Worm (Caenorhabditis elegans) whole organism, L4 larva: ENCODE results near the gene srh-102.
A peak's percentile ranks its signal among the peaks of the same experiment; 100 is the strongest.

Experiments
- D1046.2 ChIP-seq: fragments of 200-800 bp; sonication (Bioruptor generic); IDR thresholded peaks from 2 replicates; pipeline ENCODE4 v1.3.6; 2022; ENCODE audit warnings: missing genetic modification characterization, missing compliant biosample characterization
- F10B5.3 ChIP-seq: sonication (generic microtip); optimal IDR thresholded peaks from 2 replicates; lab custom pipeline; 2016; ENCODE audit warnings: mild to moderate bottlenecking, missing genetic modification characterization, missing compliant biosample characterization
- F44E2.7 ChIP-seq: fragments of 200-800 bp; sonication (Bioruptor generic); IDR thresholded peaks from 2 replicates; pipeline ENCODE4 v2.1.2; 2022; ENCODE audit warnings: missing genetic modification characterization, missing compliant biosample characterization
- T20F7.1 ChIP-seq: fragments of 200-800 bp; sonication (Bioruptor generic); optimal IDR thresholded peaks from 2 replicates; lab custom pipeline; 2018; ENCODE audit warnings: mild to moderate bottlenecking, missing genetic modification characterization, missing compliant biosample characterization
- ZK337.2 ChIP-seq: fragments of 200-800 bp; sonication (Bioruptor generic); IDR thresholded peaks from 2 replicates; pipeline ENCODE4 v1.3.6; 2022; ENCODE audit warnings: missing genetic modification reagents, missing genetic modification characterization, missing compliant biosample characterization
- aha-1 ChIP-seq: fragments of 150-350 bp; peaks from one replicate; lab custom pipeline; 2014; ENCODE audit warnings: missing biosample characterization, missing genetic modification characterization
- aly-2 ChIP-seq: sonication (generic microtip); optimal IDR thresholded peaks from 2 replicates; lab custom pipeline; 2018; ENCODE audit warnings: missing biosample characterization, missing genetic modification characterization
- arid-1 ChIP-seq: fragments of 200-800 bp; sonication (Bioruptor generic); conservative IDR thresholded peaks from 2 replicates; pipeline ENCODE4 v1.3.6; 2022; ENCODE audit warnings: missing genetic modification reagents, missing genetic modification characterization, missing compliant biosample characterization
- attf-4 ChIP-seq: sonication (generic microtip); optimal IDR thresholded peaks from 3 replicates; lab custom pipeline; 2017; ENCODE audit warnings: missing biosample characterization, missing genetic modification characterization
- ceh-82 ChIP-seq: sonication (generic microtip); optimal IDR thresholded peaks from 2 replicates; lab custom pipeline; 2017; ENCODE audit warnings: missing biosample characterization, missing genetic modification characterization
- cey-2 ChIP-seq: sonication (generic microtip); optimal IDR thresholded peaks from 3 replicates; lab custom pipeline; 2017; ENCODE audit warnings: missing genetic modification characterization, mild to moderate bottlenecking, missing compliant biosample characterization, antibody characterized with exemption, borderline replicate concordance; ENCODE audit not compliant: insufficient read depth
- ctbp-1 ChIP-seq: fragments of 200-800 bp; sonication (Bioruptor generic); IDR thresholded peaks from 2 replicates; pipeline ENCODE4 v1.3.6; 2022; ENCODE audit warnings: missing genetic modification reagents, missing genetic modification characterization, missing compliant biosample characterization
- daf-16 ChIP-seq, 3 experiments: sonication (generic microtip); optimal IDR thresholded peaks; 2 replicates each; lab custom pipeline; 2016 to 2017; ENCODE audit warnings: missing genetic modification characterization in 3 of 3, missing genetic modification reagents in 3 of 3, mild to moderate bottlenecking in 2 of 3, missing compliant biosample characterization in 2 of 3, missing biosample characterization in 1 of 3, moderate library complexity in 1 of 3
- duxl-1 ChIP-seq: sonication (generic microtip); optimal IDR thresholded peaks from 2 replicates; lab custom pipeline; 2016; ENCODE audit warnings: mild to moderate bottlenecking, missing genetic modification characterization, moderate library complexity, missing compliant biosample characterization; ENCODE audit not compliant: poor library complexity
- egl-43 ChIP-seq: fragments of 200-800 bp; sonication (Bioruptor generic); IDR thresholded peaks from 2 replicates; pipeline ENCODE4 v1.3.6; 2022; ENCODE audit warnings: missing genetic modification reagents, missing genetic modification characterization, missing compliant biosample characterization
- hif-1 ChIP-seq, 2 experiments: sonication (generic microtip); optimal IDR thresholded peaks; 2 replicates each; lab custom pipeline; 2016 to 2017; ENCODE audit warnings: missing compliant biosample characterization in 2 of 2, missing genetic modification characterization in 2 of 2, missing genetic modification reagents in 2 of 2, missing genotype in 2 of 2, mild to moderate bottlenecking in 1 of 2
- hlh-30 ChIP-seq: sonication (generic microtip); optimal IDR thresholded peaks from 2 replicates; lab custom pipeline; 2017; ENCODE audit warnings: antibody characterized with exemption, mild to moderate bottlenecking, missing genetic modification characterization, missing compliant biosample characterization; ENCODE audit not compliant: insufficient read depth
- hmg-1.1 ChIP-seq: fragments of 200-800 bp; sonication (Bioruptor generic); IDR thresholded peaks from 2 replicates; pipeline ENCODE4 v1.3.6; 2022; ENCODE audit warnings: missing genetic modification reagents, missing genetic modification characterization, missing compliant biosample characterization
- lim-7 ChIP-seq: fragments of 200-800 bp; sonication (Bioruptor generic); IDR thresholded peaks from 2 replicates; pipeline ENCODE4 v1.3.6; 2022; ENCODE audit warnings: missing genetic modification characterization, missing compliant biosample characterization
- lin-1 ChIP-seq: fragments of 200-800 bp; sonication (Bioruptor generic); IDR thresholded peaks from 2 replicates; pipeline ENCODE4 v1.3.6; 2022; ENCODE audit warnings: missing genetic modification reagents, missing genetic modification characterization, missing compliant biosample characterization
- lin-29 ChIP-seq: fragments of 200-800 bp; sonication (Bioruptor generic); IDR thresholded peaks from 2 replicates; pipeline ENCODE4 v1.3.6; 2022; ENCODE audit warnings: missing genetic modification reagents, missing genetic modification characterization, missing compliant biosample characterization
- madf-9 ChIP-seq: fragments of 200-800 bp; sonication (Bioruptor generic); conservative IDR thresholded peaks from 2 replicates; pipeline ENCODE4 v1.3.6; 2022; ENCODE audit warnings: missing genetic modification reagents, missing genetic modification characterization, missing compliant biosample characterization
- mdt-29 ChIP-seq: fragments of 200-800 bp; sonication (Bioruptor generic); IDR thresholded peaks from 2 replicates; pipeline ENCODE4 v1.3.6; 2022; ENCODE audit warnings: missing genetic modification reagents, missing genetic modification characterization, missing compliant biosample characterization
- nhr-11 ChIP-seq: fragments of 150-350 bp; optimal IDR thresholded peaks from 2 replicates; lab custom pipeline; 2014; ENCODE audit warnings: missing biosample characterization, missing genetic modification characterization
- nhr-28 ChIP-seq: fragments of 150-350 bp; optimal IDR thresholded peaks from 2 replicates; lab custom pipeline; 2014; ENCODE audit warnings: missing biosample characterization, missing genetic modification characterization
- nhr-77 ChIP-seq: fragments of 150-350 bp; optimal IDR thresholded peaks from 2 replicates; lab custom pipeline; 2014; ENCODE audit warnings: missing biosample characterization, missing genetic modification characterization
- set-16 ChIP-seq: fragments of 200-800 bp; sonication (Bioruptor generic); IDR thresholded peaks from 2 replicates; pipeline ENCODE4 v1.3.6; 2022; ENCODE audit warnings: missing genetic modification reagents, missing genetic modification characterization, missing compliant biosample characterization
- snpc-4 ChIP-seq: fragments of 150-350 bp; optimal IDR thresholded peaks from 2 replicates; lab custom pipeline; 2014; ENCODE audit warnings: missing biosample characterization, missing genetic modification characterization
- spr-1 ChIP-seq: sonication (generic microtip); optimal IDR thresholded peaks from 2 replicates; lab custom pipeline; 2016; ENCODE audit warnings: mild to moderate bottlenecking, missing genetic modification characterization, missing compliant biosample characterization
- tra-1 ChIP-seq: fragments of 200-800 bp; sonication (Bioruptor generic); IDR thresholded peaks from 2 replicates; pipeline ENCODE4 v1.3.6; 2022; ENCODE audit warnings: missing genetic modification reagents, missing genetic modification characterization, missing compliant biosample characterization
- unc-39 ChIP-seq: sonication (generic microtip); optimal IDR thresholded peaks from 2 replicates; lab custom pipeline; 2017; ENCODE audit warnings: missing biosample characterization, missing genetic modification characterization
- unc-62 ChIP-seq, 3 experiments: fragments of 150-350 bp in 1 of 3; sonication (generic microtip); optimal IDR thresholded peaks in 2 of 3; peaks in 1 of 3; 1 replicate in 1 of 3; 2 replicates in 2 of 3; lab custom pipeline; 2014 to 2017; ENCODE audit warnings: missing biosample characterization in 3 of 3, missing genetic modification characterization in 3 of 3, missing genetic modification reagents in 3 of 3, missing genotype in 1 of 3
- vab-7 ChIP-seq: fragments of 200-800 bp; sonication (Bioruptor generic); IDR thresholded peaks from 2 replicates; pipeline ENCODE4 v1.3.6; 2022; ENCODE audit warnings: missing genetic modification reagents, missing genetic modification characterization, missing compliant biosample characterization
- ztf-11 ChIP-seq: fragments of 150-350 bp; optimal IDR thresholded peaks from 2 replicates; lab custom pipeline; 2014; ENCODE audit warnings: missing biosample characterization, missing genetic modification characterization

Gene srh-102

ce11 chrV:17165409-17165808, at the start of gene srh-102:
Gene srh-102 (minus strand): TSS chrV:17165509.
- TF ChIP-seq ztf-11 (tag; lab: Kevin White, UChicago) (no peak), aha-1 (no peak), cey-2 (tag; lab: Kevin White, UChicago) (no peak), ZK337.2 (GFP tag; lab: Robert Waterston, UW) (no peak), unc-39 (tag; lab: Kevin White, UChicago) (no peak), mdt-29 (GFP tag; lab: Robert Waterston, UW) (no peak)

ce11 chrV:17212743-17213142, 47.4 kb upstream of the srh-102 start, which contains the start of gene srh-113:
Gene srh-113 (plus strand): TSS chrV:17213043.
- TF ChIP-seq spr-1 (tag; lab: Kevin White, UChicago) (no peak), D1046.2 (no peak), egl-43 (GFP tag; lab: Robert Waterston, UW) (no peak), madf-9 (GFP tag; lab: Robert Waterston, UW) (no peak), nhr-77 (tag; lab: Kevin White, UChicago) (no peak), lin-29 (GFP tag; lab: Robert Waterston, UW) (no peak), hif-1 (tag; optimal IDR thresholded peaks at IDR 0.05; lab: Kevin White, UChicago) (no peak), lim-7 (no peak), F44E2.7 (GFP tag; lab: Robert Waterston, UW) (no peak), mdt-29 (GFP tag; lab: Robert Waterston, UW) (no peak), aly-2 (tag; lab: Kevin White, UChicago) (no peak), nhr-28 (tag; lab: Kevin White, UChicago) (no peak), hlh-30 (tag; lab: Kevin White, UChicago) (no peak), snpc-4 (tag; lab: Kevin White, UChicago) (no peak)

- TF ChIP-seq set-16 (GFP tag; lab: Robert Waterston, UW) (peak; percentile 86), T20F7.1 (GFP tag; lab: Kevin White, UChicago) (no peak), aha-1 (no peak)
Measured at ce11 chrV:17211989-17212731, 46.9 kb upstream of the srh-102 start, which contains the start of gene srh-236. Gene srh-236 (minus strand): TSS chrV:17212039.

- TF ChIP-seq F44E2.7 (GFP tag; lab: Robert Waterston, UW) (no peak), aha-1 (peak; percentile 44), tra-1 (no peak)
Measured at ce11 chrV:17208045-17208444, 42.7 kb upstream of the srh-102 start, which contains the start of gene Y68A4A.13. Gene Y68A4A.13 (minus strand): TSS chrV:17208145.

ce11 chrV:17206469-17206868, 41.2 kb upstream of the srh-102 start:
- no peak for TF ChIP-seq nhr-11 (tag; lab: Kevin White, UChicago)
- no peak for TF ChIP-seq ceh-82 (tag; lab: Kevin White, UChicago)
- TF ChIP-seq attf-4, result no peak
- no peak for TF ChIP-seq arid-1
- no peak for TF ChIP-seq F10B5.3 (tag; lab: Kevin White, UChicago)
- TF ChIP-seq set-16 (GFP tag; lab: Robert Waterston, UW), result peak; percentile 92
- no peak for TF ChIP-seq hmg-1.1 (GFP tag; lab: Robert Waterston, UW)
- TF ChIP-seq duxl-1 (tag; lab: Kevin White, UChicago), result no peak
- no peak for TF ChIP-seq T20F7.1 (GFP tag; lab: Kevin White, UChicago)

ce11 chrV:17201847-17202246, 36.5 kb upstream of the srh-102 start, which contains the start of gene Y68A4A.10:
Gene Y68A4A.10 (plus strand): TSS chrV:17202147.
- TF ChIP-seq lin-1 (GFP tag; lab: Robert Waterston, UW), result no peak
- peak; percentile 8 for TF ChIP-seq aha-1
- no peak for TF ChIP-seq daf-16 (GFP tag; optimal IDR thresholded peaks at IDR 0.05; lab: Kevin White, UChicago)
- TF ChIP-seq daf-16 (tag; optimal IDR thresholded peaks at IDR 0.05; lab: Kevin White, UChicago), result no peak
- no peak for TF ChIP-seq ctbp-1 (GFP tag; lab: Robert Waterston, UW)
- no peak for TF ChIP-seq unc-62 (GFP tag; optimal IDR thresholded peaks at IDR 0.05 in 1 of 2; lab: Kevin White, UChicago)
- TF ChIP-seq unc-62 (tag; optimal IDR thresholded peaks at IDR 0.05; lab: Kevin White, UChicago), result no peak
- no peak for TF ChIP-seq vab-7 (GFP tag; lab: Robert Waterston, UW)
- no peak for TF ChIP-seq aly-2 (tag; lab: Kevin White, UChicago)
- TF ChIP-seq, all 104 proteins: peak for 1
